Worm (Caenorhabditis elegans): ENCODE data around the gene magi-1.

DNA sequence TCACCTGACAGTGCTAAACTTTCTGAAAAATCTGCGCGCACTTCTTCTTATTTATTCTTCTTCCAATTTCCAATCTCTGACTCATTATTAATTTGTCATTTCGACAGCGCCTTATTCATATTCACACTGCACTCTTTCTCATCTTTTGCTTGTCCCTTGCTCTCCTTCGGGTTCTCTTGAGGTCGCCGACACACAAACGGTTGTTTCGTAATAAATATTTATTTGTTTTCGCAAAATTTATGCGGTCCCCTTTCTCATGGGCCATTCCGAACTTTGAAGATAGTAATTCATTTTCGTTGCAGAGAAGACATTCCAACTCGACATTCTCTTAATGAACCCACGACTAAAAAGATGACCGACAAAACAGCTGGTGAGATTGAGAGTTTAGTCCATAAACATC lies at the start of gene magi-1:
- TF ChIP-seq ztf-23 (GFP tag; IDR thresholded peaks at IDR 0.05) (no peak), ztf-29 (GFP tag; IDR thresholded peaks at IDR 0.05) (no peak), cog-1 (tag; optimal IDR thresholded peaks at IDR 0.05) (no peak), flt-1 (GFP tag; IDR thresholded peaks at IDR 0.05) (no peak), tab-1 (GFP tag; IDR thresholded peaks at IDR 0.05) (no peak)
